Fruit fly (Drosophila melanogaster): ENCODE data around the gene RpS3.

RpS3 gene

dm6 chr3R:23345057-23345776 lies 13.4 kb upstream of the RpS3 start (continued):
- peak; percentile 58 for TF ChIP-seq CG3919 (GFP tag; optimal IDR thresholded peaks at IDR 0.05)
- TF ChIP-seq vri (GFP tag; optimal IDR thresholded peaks at IDR 0.05) = no peak
- peak; percentile 56 for TF ChIP-seq Eip75B (GFP tag; optimal IDR thresholded peaks at IDR 0.05)
- TF ChIP-seq CG3032 (tag; optimal IDR thresholded peaks at IDR 0.05) = peak; percentile 80
- TF ChIP-seq CG16779 (tag; optimal IDR thresholded peaks at IDR 0.05) = no peak
- TF ChIP-seq CG8632 (GFP tag; optimal IDR thresholded peaks at IDR 0.05) = peak; percentile 17
- no peak for TF ChIP-seq Sox102F (GFP tag; optimal IDR thresholded peaks at IDR 0.05)
- TF ChIP-seq CG10631 (GFP tag; optimal IDR thresholded peaks at IDR 0.05) = peak; percentile 67
- TF ChIP-seq Lpt (GFP tag; optimal IDR thresholded peaks at IDR 0.05) = peak; percentile 69

dm6 chr3R:23346007-23346681 lies 12.5 kb upstream of the RpS3 start, which contains the start of gene pnt:
Gene pnt (minus strand): TSS chr3R:23346167.
- TF ChIP-seq CG16779 (tag; optimal IDR thresholded peaks at IDR 0.05) = peak; percentile 34
- peak; percentile 28 for TF ChIP-seq CG6276 (GFP tag; optimal IDR thresholded peaks at IDR 0.05)
- no peak for TF ChIP-seq CG6808 (GFP tag; optimal IDR thresholded peaks at IDR 0.05)
- TF ChIP-seq salr (GFP tag; optimal IDR thresholded peaks at IDR 0.05) = no peak
- TF ChIP-seq CG6792 (GFP tag; optimal IDR thresholded peaks at IDR 0.05) = no peak
- no peak for TF ChIP-seq Met (GFP tag; optimal IDR thresholded peaks at IDR 0.05)
- peak; percentile 58 for TF ChIP-seq Eip78C (GFP tag)
- no peak for TF ChIP-seq CG10669 (GFP tag; optimal IDR thresholded peaks at IDR 0.05)
- TF ChIP-seq CG1621 (tag; optimal IDR thresholded peaks at IDR 0.05) = no peak
- no peak for TF ChIP-seq ss (GFP tag; optimal IDR thresholded peaks at IDR 0.05)
- no peak for TF ChIP-seq Sox102F (GFP tag; optimal IDR thresholded peaks at IDR 0.05)
- no peak for TF ChIP-seq cyc (GFP tag; optimal IDR thresholded peaks at IDR 0.05)
- TF ChIP-seq svp (GFP tag) = peak; percentile 65
- no peak for TF ChIP-seq Smox (GFP tag; optimal IDR thresholded peaks at IDR 0.05)
- TF ChIP-seq Hr38 (GFP tag; optimal IDR thresholded peaks at IDR 0.05) = no peak
- no peak for TF ChIP-seq dsx (GFP tag; optimal IDR thresholded peaks at IDR 0.05; ENCODE audit: poor library complexity, severe bottlenecking)
- TF ChIP-seq CG6163 (GFP tag; IDR thresholded peaks at IDR 0.05) = peak; percentile 20; the same call in 2 of the 3 replicates
- TF ChIP-seq achi (GFP tag; optimal IDR thresholded peaks at IDR 0.05) = no peak
- TF ChIP-seq Eip93F (GFP tag; optimal IDR thresholded peaks at IDR 0.05) = no peak
- TF ChIP-seq pdm3 (GFP tag; optimal IDR thresholded peaks at IDR 0.05) = no peak
- TF ChIP-seq fd59A (GFP tag; optimal IDR thresholded peaks at IDR 0.05) = no peak
- no peak for TF ChIP-seq lz (GFP tag; optimal IDR thresholded peaks at IDR 0.05)
- no peak for TF ChIP-seq Ets21C (GFP tag; optimal IDR thresholded peaks at IDR 0.05)
- TF ChIP-seq Blimp-1 (GFP tag; optimal IDR thresholded peaks at IDR 0.05) = peak; percentile 15
- 0 out of 2 replicates have a peak, but pooled peaks have one; percentile 13 for TF ChIP-seq CG15336 (GFP tag; IDR thresholded peaks at IDR 0.05)
- no peak for TF ChIP-seq acj6 (GFP tag; optimal IDR thresholded peaks at IDR 0.05)

- TF ChIP-seq CG6808 (GFP tag; optimal IDR thresholded peaks at IDR 0.05) (peak; percentile 27), vri (GFP tag; optimal IDR thresholded peaks at IDR 0.05) (peak; percentile 28), CG34406 (GFP tag; optimal IDR thresholded peaks at IDR 0.05) (peak; percentile 66), topi (GFP tag; optimal IDR thresholded peaks at IDR 0.05) (peak; percentile 50), net (GFP tag; optimal IDR thresholded peaks at IDR 0.05) (peak; percentile 40), CG8119 (GFP tag; IDR thresholded peaks at IDR 0.05) (peak; percentile 66; the same call in 2 of the 3 replicates), CG11294 (GFP tag; IDR thresholded peaks at IDR 0.05) (no peak), CG16779 (tag; optimal IDR thresholded peaks at IDR 0.05) (peak; percentile 13), Blimp-1 (GFP tag; optimal IDR thresholded peaks at IDR 0.05) (peak; percentile 23), Hr39 (GFP tag; optimal IDR thresholded peaks at IDR 0.05) (peak; percentile 25), Hr38 (GFP tag; optimal IDR thresholded peaks at IDR 0.05) (no peak), CG15336 (GFP tag; IDR thresholded peaks at IDR 0.05) (peak; percentile 49), achi (GFP tag; optimal IDR thresholded peaks at IDR 0.05) (peak; percentile 67), fd85E (GFP tag; optimal IDR thresholded peaks at IDR 0.05) (no peak), Hr4 (GFP tag; optimal IDR thresholded peaks at IDR 0.05) (peak; percentile 50), CG6792 (GFP tag; optimal IDR thresholded peaks at IDR 0.05) (peak; percentile 61), CG6163 (GFP tag; IDR thresholded peaks at IDR 0.05) (peak; percentile 63; the same call in 1 of the 3 replicates), CG7368 (GFP tag; optimal IDR thresholded peaks at IDR 0.05) (peak; percentile 5), CG8632 (GFP tag; optimal IDR thresholded peaks at IDR 0.05) (peak; percentile 61), Smox (GFP tag; optimal IDR thresholded peaks at IDR 0.05) (peak; percentile 40), esn (GFP tag; optimal IDR thresholded peaks at IDR 0.05) (peak; percentile 67), CG10669 (GFP tag; optimal IDR thresholded peaks at IDR 0.05) (peak; percentile 29), Eip93F (GFP tag; optimal IDR thresholded peaks at IDR 0.05) (peak; percentile 18), CG8319 (GFP tag; optimal IDR thresholded peaks at IDR 0.05) (no peak), CG3919 (GFP tag; optimal IDR thresholded peaks at IDR 0.05) (peak; percentile 71), Lpt (GFP tag; optimal IDR thresholded peaks at IDR 0.05) (peak; percentile 5)
These were observed 11.7 kb upstream of the RpS3 start for dm6 chr3R:23346893-23347396.
